Worm (Caenorhabditis elegans): ENCODE data around the gene K03B4.6.

ce11 chrV:4662400-4662799, 13.6 kb downstream of the K03B4.6 start, which contains the start of gene srx-74:
- TF ChIP-seq elt-1 (tag; optimal IDR thresholded peaks at IDR 0.05; ENCODE audit: borderline replicate concordance, insufficient read depth) (no peak), nhr-28 (tag; optimal IDR thresholded peaks at IDR 0.05) (no peak), ceh-83 (GFP tag; optimal IDR thresholded peaks at IDR 0.05) (no peak), blmp-1 (tag; optimal IDR thresholded peaks at IDR 0.05) (no peak)
